Worm (Caenorhabditis elegans): Measurements from ENCODE around the gene ani-1.

- TF ChIP-seq W03F9.2 (tag; optimal IDR thresholded peaks at IDR 0.05) (no peak), him-1 (tag; optimal IDR thresholded peaks at IDR 0.05) (no peak), dao-5 (tag; optimal IDR thresholded peaks at IDR 0.05) (no peak)
Observed at ce11 chrIII:12410304-12410703, 42.9 kb downstream of the ani-1 start.

Data from whole organism, L4/young adult.